Fruit fly (Drosophila melanogaster) Kc167 (cell line): ENCODE data around the gene Edc3.

Source experiments
- Myc ChIP-seq: fragments of >200 bp; optimal IDR thresholded peaks from 2 replicates; lab custom pipeline; 2017; ENCODE audit warnings: missing external identifiers
- Sin3A ChIP-seq: fragments of >200 bp; optimal IDR thresholded peaks from 2 replicates; lab custom pipeline; 2018; ENCODE audit warnings: missing external identifiers
- h ChIP-seq: fragments of >200 bp; optimal IDR thresholded peaks from 3 replicates; lab custom pipeline; 2018; ENCODE audit warnings: missing external identifiers
- insv ChIP-seq: fragments of >200 bp; optimal IDR thresholded peaks from 3 replicates; lab custom pipeline; 2018; ENCODE audit warnings: missing external identifiers
- psq ChIP-seq: fragments of >200 bp; optimal IDR thresholded peaks from 2 replicates; lab custom pipeline; 2017; ENCODE audit warnings: missing external identifiers
- ttk ChIP-seq: sonication (Bioruptor generic); optimal IDR thresholded peaks from 2 replicates; lab custom pipeline; 2017; ENCODE audit warnings: missing external identifiers

The Edc3 gene

DNA sequence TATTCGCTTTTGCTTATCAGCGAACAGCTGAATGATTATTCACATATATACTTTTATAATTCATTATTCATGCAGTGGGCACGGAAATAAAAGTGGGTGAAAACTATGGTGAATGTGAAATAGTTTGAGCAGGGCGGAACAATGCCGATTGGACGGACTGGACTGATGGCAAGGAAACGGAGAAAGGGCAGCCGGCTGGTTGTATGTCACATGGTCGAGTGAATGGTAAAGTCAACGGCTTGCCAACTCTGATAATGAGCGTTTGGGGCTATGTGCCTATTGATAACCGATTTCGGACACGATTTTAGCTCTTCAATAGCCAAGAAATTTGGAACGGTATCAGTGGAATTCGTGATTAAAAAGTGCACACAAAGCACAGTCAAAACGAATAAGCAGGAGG, 6.1 kb upstream of the Edc3 start:
- no peak for TF ChIP-seq Sin3A (lab: Kevin White, UChicago)
- TF ChIP-seq ttk (lab: Kevin White, UChicago), result no peak
- no peak for TF ChIP-seq psq (lab: Kevin White, UChicago)
- no peak for TF ChIP-seq insv (lab: Kevin White, UChicago)
- TF ChIP-seq h, result no peak

DNA sequence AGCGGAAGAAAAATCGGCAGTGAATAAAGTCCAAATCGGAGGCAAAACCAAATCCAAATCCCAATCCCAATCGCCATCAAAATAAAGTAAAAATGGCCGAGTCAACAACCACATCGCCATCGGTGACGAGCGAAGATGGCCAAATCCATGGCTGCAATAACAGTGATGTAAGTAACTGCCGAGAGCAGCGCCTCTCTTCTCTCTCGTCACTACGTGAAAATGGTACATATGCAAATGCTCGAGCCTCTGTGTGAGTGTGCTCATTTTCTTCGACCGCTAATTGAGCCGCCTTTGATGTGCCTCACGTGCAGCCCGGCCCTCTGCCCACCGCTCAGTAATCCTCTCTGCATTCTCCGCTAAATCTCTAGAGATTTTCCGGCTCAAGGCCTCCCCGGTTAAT, 4.7 kb upstream of the Edc3 start:
- TF ChIP-seq Myc (no peak), psq (lab: Kevin White, UChicago) (no peak), insv (lab: Kevin White, UChicago) (no peak), h (no peak), ttk (lab: Kevin White, UChicago) (no peak), Sin3A (lab: Kevin White, UChicago) (no peak)

DNA sequence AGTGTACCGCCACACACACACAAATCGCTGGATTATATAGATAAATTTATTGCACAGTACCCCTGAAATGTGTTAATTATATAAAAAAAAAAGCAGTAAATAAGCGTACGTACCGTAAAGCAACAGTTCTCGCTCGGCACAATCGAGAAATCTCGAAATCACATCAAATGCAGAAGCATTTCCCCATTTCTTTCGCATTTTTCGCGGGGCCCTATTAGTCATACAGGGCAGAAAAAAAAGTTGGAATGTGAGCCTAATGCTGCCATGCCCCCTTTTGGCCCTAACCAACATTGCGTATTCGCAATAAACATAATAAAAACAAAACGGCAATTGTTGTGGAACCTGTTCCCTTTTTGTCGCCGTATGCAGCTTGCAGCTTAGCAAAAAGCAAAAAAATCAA, 4.1 kb upstream of the Edc3 start:
- no peak for TF ChIP-seq ttk (lab: Kevin White, UChicago)

DNA sequence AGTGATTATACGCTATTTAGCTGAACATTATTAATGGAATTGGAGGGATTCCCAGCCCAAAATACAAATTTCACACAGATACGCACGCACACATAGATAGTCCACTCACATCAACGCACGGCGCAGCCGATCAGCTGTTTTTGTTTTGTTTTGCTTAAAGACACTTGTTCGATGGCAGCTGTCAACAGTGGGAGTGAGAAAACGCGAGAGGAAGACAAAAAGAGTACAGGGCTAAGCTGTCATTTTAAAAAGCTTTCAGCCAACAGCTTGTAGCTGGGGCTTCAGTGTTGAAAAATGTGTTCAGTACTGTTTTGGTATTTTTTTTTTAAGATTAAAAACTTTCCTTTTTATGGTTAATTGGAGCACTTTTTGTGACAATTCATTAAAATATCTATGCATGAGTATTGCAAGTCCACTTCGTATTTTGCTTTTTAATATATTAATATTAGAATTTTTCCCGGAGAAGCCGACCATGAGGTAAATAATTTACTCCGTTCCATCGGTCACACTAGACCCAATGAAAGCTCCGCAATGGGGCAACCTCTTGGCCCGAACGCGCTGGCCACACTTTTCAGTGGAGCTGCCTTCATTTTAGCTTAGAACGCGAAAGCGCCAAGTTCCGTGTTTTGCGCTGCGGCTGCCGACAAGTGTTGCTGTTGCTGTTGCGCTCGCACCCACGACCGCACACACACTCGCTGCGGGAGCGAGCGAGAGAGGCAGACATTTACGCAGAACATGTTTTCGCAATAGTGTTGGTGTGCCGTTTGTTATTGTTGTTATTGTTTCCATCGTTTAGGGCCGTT, 3.4 kb upstream of the Edc3 start:
- TF ChIP-seq psq (lab: Kevin White, UChicago) (no peak), ttk (lab: Kevin White, UChicago) (no peak), Myc (no peak), insv (lab: Kevin White, UChicago) (no peak), h (no peak), Sin3A (lab: Kevin White, UChicago) (no peak)

DNA sequence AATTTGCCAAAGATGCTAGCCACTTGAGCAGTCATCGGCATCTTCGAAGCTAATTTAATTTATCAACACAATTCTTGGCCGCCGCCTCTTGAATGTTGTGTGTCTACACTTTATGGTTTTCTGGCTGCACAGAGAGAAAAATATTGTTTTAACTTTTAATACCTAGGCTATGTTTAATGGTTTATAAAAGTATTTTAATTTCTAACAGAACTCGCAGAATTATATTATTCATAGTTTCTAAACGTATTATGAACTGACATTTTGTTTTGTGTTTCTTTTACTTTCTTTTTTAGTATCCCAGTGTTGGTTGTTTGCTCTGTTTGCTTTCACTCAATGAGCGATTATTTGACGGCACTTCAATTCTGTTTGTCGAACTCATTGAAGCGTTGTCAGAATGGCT, 2.5 kb upstream of the Edc3 start:
- TF ChIP-seq psq (lab: Kevin White, UChicago), result no peak
- no peak for TF ChIP-seq insv (lab: Kevin White, UChicago)
- TF ChIP-seq Sin3A (lab: Kevin White, UChicago), result no peak
- TF ChIP-seq ttk (lab: Kevin White, UChicago), result no peak
- TF ChIP-seq h, result no peak
- no peak for TF ChIP-seq Myc

DNA sequence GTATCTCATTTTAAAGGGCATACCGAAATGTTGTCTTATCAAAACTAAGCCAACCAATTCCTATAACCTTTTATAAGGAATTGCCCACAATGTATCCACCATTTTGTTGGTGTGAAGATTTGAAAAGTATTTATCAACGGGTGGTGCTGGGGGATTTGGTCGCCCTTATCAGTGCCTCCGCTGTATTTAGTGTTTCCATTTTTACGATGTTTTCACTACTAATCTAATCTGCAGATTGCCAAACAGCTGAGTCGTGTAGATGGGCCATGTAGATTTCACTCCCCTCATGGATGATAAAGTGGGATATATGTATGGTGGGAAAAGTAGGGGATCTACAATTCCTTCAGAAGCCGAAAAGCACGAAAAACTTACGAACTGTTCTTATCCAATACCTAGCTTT, 1.7 kb upstream of the Edc3 start:
- TF ChIP-seq psq (lab: Kevin White, UChicago) (no peak), Sin3A (lab: Kevin White, UChicago) (no peak), Myc (no peak)

DNA sequence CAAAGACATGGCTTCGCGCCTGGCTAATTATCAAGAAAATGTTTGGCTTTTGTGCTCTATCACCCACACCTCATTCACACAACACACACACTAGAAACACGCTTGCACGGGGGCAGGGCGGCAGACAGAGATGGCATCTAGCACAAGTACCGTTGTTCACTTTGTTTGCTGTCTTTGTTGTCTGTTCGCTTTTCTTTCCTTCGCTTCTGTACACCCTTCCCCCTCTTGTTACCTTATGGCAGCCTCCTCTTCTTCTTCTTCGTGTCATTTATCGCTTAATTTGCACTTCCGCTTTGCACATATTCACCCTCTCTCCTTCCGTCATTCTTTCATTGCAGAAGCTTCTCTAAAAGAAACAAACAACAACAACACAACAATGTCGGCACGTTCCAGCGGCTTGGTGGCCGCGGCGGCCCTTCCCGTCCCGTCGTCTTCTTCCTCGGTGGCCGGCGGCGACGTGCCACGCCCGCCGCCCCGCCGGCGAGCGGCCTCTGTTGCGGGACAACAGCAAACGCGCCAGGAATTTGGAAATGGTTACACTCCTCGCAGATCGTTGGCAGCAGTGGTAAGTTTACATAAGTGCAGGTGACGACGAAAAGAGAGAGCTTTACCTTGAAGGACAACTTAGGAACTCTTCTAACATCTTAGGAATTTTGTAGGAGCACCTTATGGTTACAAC, 949 bp upstream of the Edc3 start:
- TF ChIP-seq Sin3A (lab: Kevin White, UChicago) (no peak), h (no peak), insv (lab: Kevin White, UChicago) (no peak), ttk (lab: Kevin White, UChicago) (no peak), Myc (no peak), psq (lab: Kevin White, UChicago) (no peak)

DNA sequence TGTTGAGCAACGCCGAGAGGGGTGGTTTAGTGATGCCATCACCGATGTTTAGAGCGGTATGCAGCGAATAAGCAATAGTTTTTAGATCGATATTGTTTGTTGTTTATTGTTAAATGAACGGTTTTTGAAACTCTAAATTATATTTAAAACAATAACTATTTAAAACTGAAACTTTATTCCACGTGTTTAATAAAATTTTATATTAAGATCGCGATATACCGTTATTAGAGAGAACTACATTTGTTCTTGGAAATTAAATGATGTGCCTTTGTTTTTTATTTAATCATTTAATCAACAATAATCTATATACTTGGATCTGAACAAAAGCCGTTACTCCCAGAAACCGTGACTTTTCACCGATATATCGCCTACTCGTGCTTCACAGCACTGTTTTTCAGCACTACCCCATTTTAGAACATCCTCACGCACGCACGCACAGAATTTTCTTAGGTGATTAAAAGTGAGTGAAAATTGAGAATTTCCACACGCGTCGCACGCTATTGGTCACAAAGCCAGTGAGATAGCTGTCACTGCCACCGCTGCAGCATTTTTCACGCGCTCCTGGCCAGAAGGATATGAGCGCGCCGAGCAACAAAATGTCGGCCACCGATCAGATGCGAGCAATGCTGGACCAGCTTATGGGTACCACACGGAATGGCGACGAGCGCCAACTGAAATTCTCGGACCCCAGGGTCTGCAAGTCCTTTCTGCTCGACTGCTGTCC, 15.6 kb downstream of the Edc3 start, which contains the start of the genes U4-U6-60K and CG7564:
U4-U6-60K (minus strand) TSS at position 20 of the 724 bp plus-strand sequence.
CG7564 (plus strand) TSS at position 406 of the 724 bp plus-strand sequence.
- TF ChIP-seq h (no peak), ttk (lab: Kevin White, UChicago) (no peak), Sin3A (lab: Kevin White, UChicago) (no peak), Myc (no peak), psq (lab: Kevin White, UChicago) (no peak), insv (lab: Kevin White, UChicago) (no peak)

DNA sequence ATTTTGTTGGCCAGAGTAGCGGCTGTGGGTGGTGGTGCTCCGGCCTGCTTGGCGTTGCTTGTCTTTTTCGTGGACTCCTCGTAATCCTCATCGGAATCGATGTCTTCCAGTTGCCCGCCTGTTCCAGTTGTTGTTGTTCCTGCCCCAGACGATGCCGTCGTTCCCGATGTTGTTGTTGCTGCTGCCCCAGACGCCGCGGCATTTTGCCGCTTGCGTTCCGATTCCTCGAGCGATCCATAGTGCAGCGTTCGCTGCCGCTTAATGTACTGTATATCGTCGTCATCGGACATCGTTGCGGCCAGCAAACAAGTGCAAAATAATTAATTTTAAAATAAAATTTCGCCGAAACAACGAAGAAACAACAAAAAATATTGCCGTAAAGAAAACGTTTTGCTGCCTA, 16.2 kb downstream of the Edc3 start:
- TF ChIP-seq h (no peak), Sin3A (lab: Kevin White, UChicago) (no peak), ttk (lab: Kevin White, UChicago) (no peak), psq (lab: Kevin White, UChicago) (no peak), insv (lab: Kevin White, UChicago) (no peak), Myc (no peak)

DNA sequence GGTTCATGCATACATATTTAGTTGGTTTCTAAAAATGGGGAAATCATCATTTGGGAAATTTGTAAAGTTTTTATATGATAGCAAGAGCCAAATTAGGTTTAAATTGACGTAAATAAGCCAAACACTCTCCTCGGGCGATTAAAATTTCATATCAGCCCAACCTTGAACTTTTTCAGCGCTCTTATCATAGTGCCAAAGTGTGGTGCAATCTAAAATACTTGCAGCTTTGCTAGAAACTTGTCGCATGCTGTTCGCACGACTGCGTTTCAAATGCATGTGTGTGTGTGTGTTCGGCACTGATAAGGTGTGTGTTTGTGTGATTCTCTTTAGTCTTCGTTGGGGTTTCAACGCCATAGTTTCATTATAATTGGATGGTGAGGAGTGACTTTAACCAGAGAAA, 22.8 kb downstream of the Edc3 start:
- TF ChIP-seq h, result no peak
- TF ChIP-seq psq (lab: Kevin White, UChicago), result no peak
- TF ChIP-seq Sin3A (lab: Kevin White, UChicago), result no peak
- no peak for TF ChIP-seq Myc
- no peak for TF ChIP-seq insv (lab: Kevin White, UChicago)
- no peak for TF ChIP-seq ttk (lab: Kevin White, UChicago)

DNA sequence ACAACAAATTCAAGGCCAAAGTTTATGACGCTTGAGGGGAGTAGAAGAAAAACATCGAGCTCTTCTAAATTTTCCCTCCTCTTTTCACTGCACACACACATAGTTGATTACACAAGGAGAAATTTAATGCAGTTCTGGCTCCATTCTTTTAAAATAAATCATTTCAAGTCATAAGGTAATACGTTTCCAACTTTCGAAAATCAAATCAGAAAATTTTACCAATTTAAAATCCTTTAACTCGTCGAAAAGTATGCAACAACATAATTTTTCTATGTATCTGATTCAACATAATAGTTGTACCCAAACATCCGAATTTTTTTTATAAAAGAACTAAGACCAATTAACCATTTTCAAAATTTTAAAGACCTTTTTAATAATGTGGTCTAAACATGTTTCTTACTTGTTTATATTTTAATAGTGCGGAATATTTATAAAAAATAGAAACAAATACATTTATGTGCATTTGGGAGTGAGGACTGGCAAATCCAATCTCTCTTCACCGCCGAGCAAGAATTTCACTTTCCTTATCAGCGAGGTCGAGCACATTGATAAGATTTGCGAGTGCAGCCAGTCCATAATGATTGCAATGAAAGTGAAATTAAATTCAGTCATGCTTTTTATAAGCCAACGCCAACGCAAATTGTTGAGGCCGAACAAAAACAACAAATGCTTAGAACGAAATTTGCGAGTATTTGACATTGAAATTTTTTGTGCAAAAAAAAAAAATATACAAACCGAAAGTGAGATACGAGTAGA, 23.5 kb downstream of the Edc3 start:
- no peak for TF ChIP-seq insv (lab: Kevin White, UChicago)
- no peak for TF ChIP-seq h
- no peak for TF ChIP-seq Myc
- TF ChIP-seq ttk (lab: Kevin White, UChicago), result no peak
- TF ChIP-seq psq (lab: Kevin White, UChicago), result no peak
- TF ChIP-seq Sin3A (lab: Kevin White, UChicago), result no peak
